Worm (Caenorhabditis elegans) whole organism, L1 larva: Measurements from ENCODE around the gene npp-3.

Experiments used
- aly-2 ChIP-seq: fragments of 150-350 bp; optimal IDR thresholded peaks from 2 replicates; lab custom pipeline; 2014; ENCODE audit warnings: missing biosample characterization, missing genetic modification characterization
- ama-1 ChIP-seq: fragments of 150-350 bp; optimal IDR thresholded peaks from 2 replicates; lab custom pipeline; 2014
- blmp-1 ChIP-seq: fragments of 150-350 bp; optimal IDR thresholded peaks from 2 replicates; lab custom pipeline; 2014; ENCODE audit warnings: missing biosample characterization, missing genetic modification characterization
- efl-1 ChIP-seq, 4 experiments: fragments of 150-350 bp; optimal IDR thresholded peaks in 3 of 4; peaks in 1 of 4; 1 replicate in 1 of 4; 2 replicates in 3 of 4; lab custom pipeline; 2014; ENCODE audit warnings: missing biosample characterization in 2 of 4, missing genetic modification characterization in 2 of 4, missing genetic modification reagents in 2 of 4
- efl-3 ChIP-seq: fragments of 200-800 bp; sonication (Bioruptor generic); optimal IDR thresholded peaks from 2 replicates; lab custom pipeline; 2018; ENCODE audit warnings: mild to moderate bottlenecking, missing genetic modification characterization, missing compliant biosample characterization
- egl-13 ChIP-seq: sonication (generic microtip); optimal IDR thresholded peaks from 2 replicates; lab custom pipeline; 2016; ENCODE audit warnings: missing genotype, missing genetic modification reagents, missing genetic modification characterization, missing compliant biosample characterization
- lin-13 ChIP-seq: fragments of 150-350 bp; optimal IDR thresholded peaks from 2 replicates; lab custom pipeline; 2014; ENCODE audit warnings: missing biosample characterization, missing genetic modification reagents, missing genetic modification characterization
- lsy-2 ChIP-seq, 2 experiments: fragments of 150-350 bp; optimal IDR thresholded peaks; 2 replicates each; lab custom pipeline; 2014; ENCODE audit warnings: missing biosample characterization in 2 of 2, missing genetic modification characterization in 2 of 2
- nhr-11 ChIP-seq: fragments of 150-350 bp; optimal IDR thresholded peaks from 2 replicates; lab custom pipeline; 2014; ENCODE audit warnings: missing biosample characterization, missing genetic modification characterization
- snpc-4 ChIP-seq: fragments of 150-350 bp; optimal IDR thresholded peaks from 2 replicates; lab custom pipeline; 2014; ENCODE audit warnings: missing biosample characterization, missing genetic modification characterization
- unc-130 ChIP-seq: fragments of 150-350 bp; optimal IDR thresholded peaks from 2 replicates; lab custom pipeline; 2017; ENCODE audit warnings: missing biosample characterization, missing genetic modification characterization, inconsistent platforms
- vab-15 ChIP-seq: sonication (generic microtip); optimal IDR thresholded peaks from 2 replicates; lab custom pipeline; 2017; ENCODE audit warnings: missing genotype, mild to moderate bottlenecking, missing genetic modification characterization, missing compliant biosample characterization
- ztf-11 ChIP-seq, 2 experiments: sonication (generic microtip); optimal IDR thresholded peaks; 2 replicates each; lab custom pipeline; 2016 to 2017; ENCODE audit warnings: missing genetic modification characterization in 2 of 2, missing biosample characterization in 1 of 2, missing compliant biosample characterization in 1 of 2

- TF ChIP-seq efl-3 (GFP tag; lab: Kevin White, UChicago) (no peak), vab-15 (tag; lab: Kevin White, UChicago) (no peak), unc-130 (tag; lab: Kevin White, UChicago) (no peak), efl-1 (optimal IDR thresholded peaks at IDR 0.05; lab: Kevin White, UChicago) (no peak), efl-1 (GFP tag; optimal IDR thresholded peaks at IDR 0.05 in 1 of 2; lab: Kevin White, UChicago) (no peak), egl-13 (tag; lab: Kevin White, UChicago) (no peak), lin-13 (GFP tag; lab: Kevin White, UChicago) (no peak), blmp-1 (tag; lab: Kevin White, UChicago) (no peak), snpc-4 (tag; lab: Kevin White, UChicago) (no peak), ztf-11 (tag; optimal IDR thresholded peaks at IDR 0.05; lab: Kevin White, UChicago) (no peak), nhr-11 (tag; lab: Kevin White, UChicago) (no peak), aly-2 (tag; lab: Kevin White, UChicago) (no peak), lsy-2 (tag; optimal IDR thresholded peaks at IDR 0.05; lab: Kevin White, UChicago) (no peak), ama-1 (lab: Kevin White, UChicago) (no peak)
Measured at ce11 chrII:11865644-11866043, 8.9 kb downstream of the npp-3 start, which contains the start of gene K12D12.4.
